Fruit fly (Drosophila melanogaster): ENCODE measurements around the gene Rev1.
A peak's percentile ranks its signal among the peaks of the same experiment; 100 is the strongest.

The Rev1 gene

DNA sequence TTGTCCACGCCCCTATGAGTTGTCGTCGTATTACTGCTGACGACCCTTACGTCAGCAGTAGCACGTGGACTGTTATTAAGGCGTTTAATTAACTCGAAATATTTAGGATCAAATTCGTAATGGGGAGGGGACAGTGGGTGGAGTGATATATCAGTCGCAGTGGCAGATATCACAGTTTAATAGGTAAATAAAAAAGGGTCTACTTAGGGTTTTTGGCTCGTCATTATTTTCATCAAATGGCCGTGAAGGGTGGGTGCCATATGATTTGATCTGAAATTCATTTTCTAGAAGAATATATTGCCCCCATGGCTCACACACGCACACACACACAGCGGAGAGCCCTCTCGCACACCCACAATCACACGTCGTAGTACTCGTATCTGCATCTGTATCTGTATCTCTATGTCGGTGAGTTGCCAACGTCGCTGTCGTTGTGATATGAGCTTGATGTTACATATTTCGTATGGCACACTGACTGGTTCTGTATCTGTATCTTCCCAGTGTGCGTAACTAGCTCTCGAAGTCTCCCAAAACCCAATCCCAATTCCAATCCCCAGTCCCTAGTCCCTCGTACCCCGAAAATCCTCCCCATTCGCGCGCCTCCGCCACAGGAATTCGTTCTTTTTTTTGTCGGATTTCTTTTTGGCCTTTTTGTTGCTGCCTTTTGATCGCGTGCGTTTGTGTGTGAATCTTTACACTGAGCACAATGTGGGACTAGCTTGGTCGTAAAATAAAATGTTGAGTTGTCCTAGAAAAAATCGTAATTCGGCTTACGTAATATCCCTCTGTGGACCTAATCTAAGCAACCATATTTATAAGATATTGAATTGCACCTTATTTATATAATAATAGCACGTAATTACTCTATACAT, 27.4 kb upstream of the Rev1 start (continued):
- TF ChIP-seq CG13894 (tag; optimal IDR thresholded peaks at IDR 0.05) (peak; percentile 74), E2f1 (GFP tag; IDR thresholded peaks at IDR 0.05) (peak; percentile 57; the same call in 1 of the 2 replicates), CG9817 (tag; optimal IDR thresholded peaks at IDR 0.05) (peak; percentile 61), CG4282 (GFP tag; optimal IDR thresholded peaks at IDR 0.05) (peak; percentile 11), zen2 (GFP tag; IDR thresholded peaks at IDR 0.05; ENCODE audit: partially characterized antibody) (no peak), salm (tag; optimal IDR thresholded peaks at IDR 0.05) (no peak), CG32772 (GFP tag; IDR thresholded peaks at IDR 0.05) (peak; percentile 59; the same call in 1 of the 2 replicates), CG4424 (GFP tag; optimal IDR thresholded peaks at IDR 0.05) (peak; percentile 27), zen (tag; optimal IDR thresholded peaks at IDR 0.05) (peak; percentile 7), zfh1 (GFP tag; IDR thresholded peaks at IDR 0.05) (peak; percentile 68), CoRest (tag; optimal IDR thresholded peaks at IDR 0.05) (peak; percentile 47), CG18262 (tag; optimal IDR thresholded peaks at IDR 0.05) (peak; percentile 39), H15 (GFP tag; IDR thresholded peaks at IDR 0.05) (0 out of 3 replicates have a peak, but pooled peaks have one; percentile 55), CG18599 (GFP tag; optimal IDR thresholded peaks at IDR 0.05) (peak; percentile 34), YL-1 (GFP tag; optimal IDR thresholded peaks at IDR 0.05) (no peak), CG15601 (tag; optimal IDR thresholded peaks at IDR 0.05) (no peak), CG10979 (tag; optimal IDR thresholded peaks at IDR 0.05) (peak; percentile 12), pros (GFP tag; optimal IDR thresholded peaks at IDR 0.05) (peak; percentile 35), Mes4 (GFP tag; optimal IDR thresholded peaks at IDR 0.05) (no peak), CG16815 (GFP tag; optimal IDR thresholded peaks at IDR 0.05) (no peak), CG10654 (GFP tag; optimal IDR thresholded peaks at IDR 0.05) (no peak), cg (GFP tag; optimal IDR thresholded peaks at IDR 0.05) (peak; percentile 98), phol (tag; optimal IDR thresholded peaks at IDR 0.05) (peak; percentile 51), B-H1 (GFP tag; IDR thresholded peaks at IDR 0.05) (peak; percentile 58), Atf3 (GFP tag; optimal IDR thresholded peaks at IDR 0.05) (peak; percentile 5), dmrt11E (tag; optimal IDR thresholded peaks at IDR 0.05) (peak; percentile 41), Poxn (GFP tag; IDR thresholded peaks at IDR 0.05) (no peak), CG2199 (GFP tag; IDR thresholded peaks at IDR 0.05) (peak; percentile 66; the same call in 1 of the 3 replicates), CG11504 (tag; optimal IDR thresholded peaks at IDR 0.05) (peak; percentile 24), disco-r (GFP tag; optimal IDR thresholded peaks at IDR 0.05) (no peak), org-1 (GFP tag; optimal IDR thresholded peaks at IDR 0.05) (no peak), lbe (GFP tag; optimal IDR thresholded peaks at IDR 0.05) (no peak), ftz-f1 (GFP tag; optimal IDR thresholded peaks at IDR 0.05) (peak; percentile 36), Ptx1 (GFP tag; IDR thresholded peaks at IDR 0.05) (peak; percentile 61), C15 (GFP tag; IDR thresholded peaks at IDR 0.05) (0 out of 3 replicates have a peak, but pooled peaks have one; percentile 42), ash1 (GFP tag; optimal IDR thresholded peaks at IDR 0.05) (no peak), CG2712 (tag; optimal IDR thresholded peaks at IDR 0.05) (peak; percentile 52), Six4 (GFP tag; optimal IDR thresholded peaks at IDR 0.05) (no peak), tll (GFP tag; optimal IDR thresholded peaks at IDR 0.05) (no peak), en (GFP tag; optimal IDR thresholded peaks at IDR 0.05) (no peak), odd (GFP tag; optimal IDR thresholded peaks at IDR 0.05) (no peak), CG16779 (GFP tag; IDR thresholded peaks at IDR 0.05) (0 out of 2 replicates have a peak, but pooled peaks have one; percentile 29), chm (GFP tag; IDR thresholded peaks at IDR 0.05) (peak; percentile 47; the same call in 1 of the 2 replicates), gsb (GFP tag; IDR thresholded peaks at IDR 0.05) (peak; percentile 55; the same call in 1 of the 2 replicates), CG3838 (GFP tag; optimal IDR thresholded peaks at IDR 0.05) (no peak), CG17385 (GFP tag; optimal IDR thresholded peaks at IDR 0.05) (peak; percentile 7), so (GFP tag; IDR thresholded peaks at IDR 0.05) (no peak), CG2678 (tag; optimal IDR thresholded peaks at IDR 0.05) (peak; percentile 54)
